Fruit fly (Drosophila melanogaster) whole organism: ENCODE measurements around the gene CCHa2.

ENCODE experiments used
- CG8478 ChIP-seq: fragments of >200 bp; optimal IDR thresholded peaks from 2 replicates; lab custom pipeline; 2018; ENCODE audit warnings: inconsistent platforms
- Dll ChIP-seq: fragments of >200 bp; optimal IDR thresholded peaks from 2 replicates; lab custom pipeline; 2017
- EcR ChIP-seq, 2 experiments: fragments of >200 bp; optimal IDR thresholded peaks; 2 replicates each; lab custom pipeline; 2017; ENCODE audit warnings: missing biosample characterization in 2 of 2, missing genetic modification characterization in 2 of 2, missing genetic modification reagents in 2 of 2
- pan ChIP-seq: fragments of >200 bp; optimal IDR thresholded peaks from 2 replicates; lab custom pipeline; 2017
- psq ChIP-seq: fragments of >200 bp; optimal IDR thresholded peaks from 2 replicates; lab custom pipeline; 2017
- usp ChIP-seq: fragments of >200 bp; optimal IDR thresholded peaks from 2 replicates; lab custom pipeline; 2017; ENCODE audit warnings: missing biosample characterization, missing genetic modification characterization, mixed read lengths

CCHa2 gene

dm6 chr3R:13412704-13413103 is 17.7 kb upstream of the CCHa2 start:
- no peak for TF ChIP-seq psq (lab: Kevin White, UChicago)
- no peak for TF ChIP-seq Dll (lab: Kevin White, UChicago)
- TF ChIP-seq pan = no peak
- TF ChIP-seq EcR (GFP tag; optimal IDR thresholded peaks at IDR 0.05; lab: Kevin White, UChicago) = no peak

dm6 chr3R:13406898-13407297 is 11.9 kb upstream of the CCHa2 start, which contains the start of gene yellow-e2:
yellow-e2 (minus strand) TSS chr3R:13406998.
- TF ChIP-seq pan (no peak), Dll (lab: Kevin White, UChicago) (no peak), CG8478 (no peak), psq (lab: Kevin White, UChicago) (no peak), EcR (GFP tag; optimal IDR thresholded peaks at IDR 0.05; lab: Kevin White, UChicago) (no peak), usp (no peak)

- TF ChIP-seq usp (no peak), psq (lab: Kevin White, UChicago) (no peak), pan (no peak), EcR (GFP tag; optimal IDR thresholded peaks at IDR 0.05; lab: Kevin White, UChicago) (no peak), Dll (lab: Kevin White, UChicago) (no peak), CG8478 (no peak)
These were observed 9.9 kb upstream of the CCHa2 start, which contains the start of gene yellow-e3 for dm6 chr3R:13404841-13405441. yellow-e3 (minus strand) TSS chr3R:13404870.

- TF ChIP-seq CG8478 (no peak), EcR (GFP tag; optimal IDR thresholded peaks at IDR 0.05; lab: Kevin White, UChicago) (no peak), pan (no peak), Dll (lab: Kevin White, UChicago) (no peak)
These were observed 8.0 kb upstream of the CCHa2 start, which contains the start of gene Dpm3 for dm6 chr3R:13403032-13403459. Dpm3 (minus strand) TSS chr3R:13403051.

dm6 chr3R:13401722-13402296 is 6.8 kb upstream of the CCHa2 start, which contains the start of gene GILT1:
GILT1 (minus strand) TSS chr3R:13401862.
- no peak for TF ChIP-seq pan
- TF ChIP-seq usp = no peak
- no peak for TF ChIP-seq psq (lab: Kevin White, UChicago)
- no peak for TF ChIP-seq Dll (lab: Kevin White, UChicago)
- TF ChIP-seq CG8478 = no peak
- TF ChIP-seq EcR (GFP tag; optimal IDR thresholded peaks at IDR 0.05; lab: Kevin White, UChicago) = no peak

- TF ChIP-seq pan (no peak), psq (lab: Kevin White, UChicago) (no peak), EcR (GFP tag; optimal IDR thresholded peaks at IDR 0.05; lab: Kevin White, UChicago) (peak in 1 of 2 experiments; percentile 75), usp (no peak)
These were observed 6.1 kb upstream of the CCHa2 start for dm6 chr3R:13400902-13401721.

- TF ChIP-seq Dll (lab: Kevin White, UChicago) = no peak
- TF ChIP-seq usp = no peak
- TF ChIP-seq pan = no peak
- TF ChIP-seq CG8478 = no peak
- no peak for TF ChIP-seq psq (lab: Kevin White, UChicago)
- TF ChIP-seq EcR (GFP tag; optimal IDR thresholded peaks at IDR 0.05; lab: Kevin White, UChicago) = no peak
These were observed 2.5 kb upstream of the CCHa2 start, which contains the start of gene CG14377 for dm6 chr3R:13397535-13397934. CG14377 (plus strand) TSS chr3R:13397835.

dm6 chr3R:13397040-13397439 is 2.0 kb upstream of the CCHa2 start, which contains the start of gene CG14374:
CG14374 (minus strand) TSS chr3R:13397140.
- TF ChIP-seq pan = no peak
- TF ChIP-seq CG8478 = no peak
- no peak for TF ChIP-seq psq (lab: Kevin White, UChicago)
- no peak for TF ChIP-seq Dll (lab: Kevin White, UChicago)
- TF ChIP-seq EcR (GFP tag; optimal IDR thresholded peaks at IDR 0.05; lab: Kevin White, UChicago) = no peak
- no peak for TF ChIP-seq usp

dm6 chr3R:13393009-13393408 is 2.0 kb downstream of the CCHa2 start:
- TF ChIP-seq psq (lab: Kevin White, UChicago) (no peak), pan (no peak), Dll (lab: Kevin White, UChicago) (no peak), usp (no peak), CG8478 (no peak), EcR (GFP tag; optimal IDR thresholded peaks at IDR 0.05; lab: Kevin White, UChicago) (no peak)

dm6 chr3R:13390490-13390889 is 4.5 kb downstream of the CCHa2 start:
- TF ChIP-seq Dll (lab: Kevin White, UChicago) (no peak), usp (no peak), psq (lab: Kevin White, UChicago) (no peak), pan (no peak)

- TF ChIP-seq Dll (lab: Kevin White, UChicago) = no peak
- TF ChIP-seq usp = no peak
- no peak for TF ChIP-seq EcR (GFP tag; optimal IDR thresholded peaks at IDR 0.05; lab: Kevin White, UChicago)
- TF ChIP-seq pan = no peak
- TF ChIP-seq CG8478 = no peak
- TF ChIP-seq psq (lab: Kevin White, UChicago) = no peak
These were observed 6.7 kb downstream of the CCHa2 start, which contains the start of gene CG9799 for dm6 chr3R:13388160-13388870. CG9799 (minus strand) TSS chr3R:13388709.

dm6 chr3R:13385105-13385504 is 9.9 kb downstream of the CCHa2 start:
- no peak for TF ChIP-seq psq (lab: Kevin White, UChicago)
- no peak for TF ChIP-seq pan
- TF ChIP-seq Dll (lab: Kevin White, UChicago) = no peak
- no peak for TF ChIP-seq EcR (GFP tag; optimal IDR thresholded peaks at IDR 0.05; lab: Kevin White, UChicago)
- TF ChIP-seq usp = no peak
- no peak for TF ChIP-seq CG8478
